Fruit fly (Drosophila melanogaster) whole organism, embryonic: ENCODE results near the gene FBXO11.
A peak's percentile ranks its signal among the peaks of the same experiment; 100 is the strongest.

Experiments used
- CG10431 ChIP-seq: fragments of 200-800 bp; sonication (Bioruptor generic); optimal IDR thresholded peaks from 3 replicates; lab custom pipeline; 2018; ENCODE audit warnings: missing biosample characterization, mild to moderate bottlenecking, missing genetic modification characterization
- CG12942 ChIP-seq: fragments of 200-800 bp; sonication (Bioruptor generic); optimal IDR thresholded peaks from 3 replicates; lab custom pipeline; 2016; ENCODE audit warnings: missing biosample characterization, missing genetic modification characterization
- CG13287 ChIP-seq: fragments of 200-800 bp; sonication (Bioruptor generic); IDR thresholded peaks from 2 replicates; pipeline ENCODE4 v1.3.6; 2022; ENCODE audit warnings: missing biosample characterization, missing genetic modification characterization; ENCODE audit not compliant: partially characterized antibody
- CG13296 ChIP-seq: fragments of 200-800 bp; sonication (Bioruptor generic); optimal IDR thresholded peaks from 3 replicates; lab custom pipeline; 2018; ENCODE audit warnings: missing biosample characterization, mild to moderate bottlenecking, missing genetic modification characterization
- CG17568 ChIP-seq: fragments of 200-800 bp; sonication (Bioruptor generic); optimal IDR thresholded peaks from 2 replicates; lab custom pipeline; 2018; ENCODE audit warnings: missing biosample characterization, mild to moderate bottlenecking, missing genetic modification characterization, moderate library complexity
- CG18764 ChIP-seq: fragments of 200-800 bp; sonication (Bioruptor generic); optimal IDR thresholded peaks from 3 replicates; lab custom pipeline; 2016; ENCODE audit warnings: missing biosample characterization, missing genetic modification characterization
- CG3163 ChIP-seq: fragments of 200-800 bp; sonication (Bioruptor generic); optimal IDR thresholded peaks from 3 replicates; lab custom pipeline; 2016; ENCODE audit warnings: missing biosample characterization, missing genetic modification characterization
- CG3407 ChIP-seq: fragments of 200-800 bp; sonication (Bioruptor generic); optimal IDR thresholded peaks from 2 replicates; lab custom pipeline; 2018; ENCODE audit warnings: missing biosample characterization, mild to moderate bottlenecking, missing genetic modification characterization
- CG4617 ChIP-seq: fragments of 200-800 bp; sonication (Bioruptor generic); optimal IDR thresholded peaks from 3 replicates; lab custom pipeline; 2016; ENCODE audit warnings: missing biosample characterization, missing genetic modification characterization, borderline replicate concordance
- CG5245 ChIP-seq: fragments of 200-800 bp; sonication (Bioruptor generic); optimal IDR thresholded peaks from 3 replicates; lab custom pipeline; 2016; ENCODE audit warnings: missing biosample characterization, missing genetic modification characterization
- CG7271 ChIP-seq: fragments of 200-800 bp; sonication (Bioruptor generic); optimal IDR thresholded peaks from 2 replicates; lab custom pipeline; 2018; ENCODE audit warnings: missing biosample characterization, mild to moderate bottlenecking, missing genetic modification characterization, moderate library complexity
- CG7963 ChIP-seq: fragments of 200-800 bp; sonication (Bioruptor generic); IDR thresholded peaks from 3 replicates; pipeline ENCODE4 v1.3.6; 2022; ENCODE audit warnings: missing biosample characterization, missing genetic modification characterization; ENCODE audit not compliant: partially characterized antibody
- CG8478 ChIP-seq: fragments of >200 bp; optimal IDR thresholded peaks from 2 replicates; lab custom pipeline; 2018
- CG9215 ChIP-seq: fragments of 200-800 bp; sonication (Bioruptor generic); IDR thresholded peaks from 2 replicates; pipeline ENCODE4 v1.3.6; 2022; ENCODE audit warnings: missing biosample characterization, missing genetic modification characterization
- Chrac-16 ChIP-seq: fragments of 200-800 bp; sonication (Bioruptor generic); optimal IDR thresholded peaks from 3 replicates; lab custom pipeline; 2016; ENCODE audit warnings: missing biosample characterization, missing genetic modification characterization
- D19A ChIP-seq: fragments of 200-800 bp; optimal IDR thresholded peaks from 3 replicates; lab custom pipeline; 2019; ENCODE audit warnings: missing biosample characterization, mild to moderate bottlenecking, missing genetic modification characterization, moderate library complexity
- Dek ChIP-seq: fragments of 200-800 bp; sonication (Bioruptor generic); optimal IDR thresholded peaks from 3 replicates; lab custom pipeline; 2019; ENCODE audit warnings: missing biosample characterization, mild to moderate bottlenecking, missing genetic modification characterization, moderate library complexity
- Doc3 ChIP-seq: fragments of 200-800 bp; sonication (Bioruptor generic); IDR thresholded peaks from 3 replicates; pipeline ENCODE4 v1.3.6; 2022; ENCODE audit warnings: missing biosample characterization, missing genetic modification characterization; ENCODE audit not compliant: partially characterized antibody
- H2.0 ChIP-seq: fragments of 200-800 bp; sonication (Bioruptor generic); IDR thresholded peaks from 2 replicates; pipeline ENCODE4 v1.3.6; 2022; ENCODE audit warnings: missing biosample characterization, missing genetic modification characterization
- HmgD ChIP-seq: fragments of 200-800 bp; sonication (Bioruptor generic); optimal IDR thresholded peaks from 3 replicates; lab custom pipeline; 2016; ENCODE audit warnings: missing biosample characterization, missing genetic modification characterization
- Hmr ChIP-seq: fragments of 200-800 bp; sonication (Bioruptor generic); optimal IDR thresholded peaks from 3 replicates; lab custom pipeline; 2017; ENCODE audit warnings: mild to moderate bottlenecking, missing biosample characterization, missing genetic modification reagents, missing genetic modification characterization
- Med ChIP-seq: fragments of 200-800 bp; sonication (Bioruptor generic); peaks from one replicate; lab custom pipeline; 2016; ENCODE audit warnings: missing biosample characterization, missing genetic modification characterization, mild to moderate bottlenecking, inconsistent platforms, moderate library complexity
- Mrtf ChIP-seq: fragments of 200-800 bp; sonication (Bioruptor generic); IDR thresholded peaks from 3 replicates; pipeline ENCODE4 v1.3.6; 2022; ENCODE audit warnings: missing biosample characterization, missing genetic modification characterization
- NC2α ChIP-seq: fragments of 200-800 bp; sonication (Bioruptor generic); optimal IDR thresholded peaks from 2 replicates; lab custom pipeline; 2016; ENCODE audit warnings: missing biosample characterization, missing genetic modification characterization
- Nf-YA ChIP-seq: fragments of 200-800 bp; sonication (Bioruptor generic); IDR thresholded peaks from 2 replicates; pipeline ENCODE4 v1.3.6; 2022; ENCODE audit warnings: missing biosample characterization, missing genetic modification characterization
- Rfx ChIP-seq: fragments of 200-800 bp; sonication (Bioruptor generic); IDR thresholded peaks from 2 replicates; pipeline ENCODE4 v1.3.6; 2022; ENCODE audit warnings: missing biosample characterization, missing genetic modification characterization
- Sry-β ChIP-seq: fragments of 200-800 bp; sonication (Bioruptor generic); optimal IDR thresholded peaks from 2 replicates; lab custom pipeline; 2018; ENCODE audit warnings: missing biosample characterization, mild to moderate bottlenecking, missing genetic modification characterization, moderate library complexity
- Taf1 ChIP-seq: fragments of 200-800 bp; sonication (Bioruptor generic); IDR thresholded peaks from 2 replicates; pipeline ENCODE4 v1.3.6; 2022; ENCODE audit warnings: missing biosample characterization, missing genetic modification characterization
- ash1 ChIP-seq: fragments of 200-800 bp; sonication (Bioruptor generic); optimal IDR thresholded peaks from 2 replicates; lab custom pipeline; 2018; ENCODE audit warnings: missing biosample characterization, mild to moderate bottlenecking, missing genetic modification characterization
- bab2 ChIP-seq: fragments of 200-800 bp; sonication (Bioruptor generic); optimal IDR thresholded peaks from 2 replicates; lab custom pipeline; 2016; ENCODE audit warnings: missing biosample characterization, missing genetic modification characterization
- bbx ChIP-seq: fragments of 200-800 bp; sonication (Bioruptor generic); IDR thresholded peaks from 2 replicates; pipeline ENCODE4 v1.3.6; 2022; ENCODE audit warnings: missing biosample characterization, missing genetic modification characterization; ENCODE audit not compliant: partially characterized antibody
- crc ChIP-seq: fragments of 200-800 bp; sonication (Bioruptor generic); optimal IDR thresholded peaks from 2 replicates; lab custom pipeline; 2016; ENCODE audit warnings: missing biosample characterization, missing genetic modification characterization
- fd3F ChIP-seq: fragments of 200-800 bp; sonication (Bioruptor generic); optimal IDR thresholded peaks from 2 replicates; lab custom pipeline; 2018; ENCODE audit warnings: missing biosample characterization, mild to moderate bottlenecking, missing genetic modification characterization, moderate library complexity
- fu2 ChIP-seq: fragments of 200-800 bp; sonication (Bioruptor generic); optimal IDR thresholded peaks from 2 replicates; lab custom pipeline; 2016; ENCODE audit warnings: missing biosample characterization, missing genetic modification characterization
- gce ChIP-seq: fragments of 200-800 bp; sonication (Bioruptor generic); IDR thresholded peaks from 3 replicates; pipeline ENCODE4 v1.3.6; 2022; ENCODE audit warnings: missing biosample characterization, missing genetic modification characterization
- ind ChIP-seq: fragments of 200-800 bp; sonication (Bioruptor generic); optimal IDR thresholded peaks from 3 replicates; lab custom pipeline; 2016; ENCODE audit warnings: missing biosample characterization, missing genetic modification characterization
- lov ChIP-seq, 2 experiments: fragments of 200-800 bp in 1 of 2; fragments of >200 bp in 1 of 2; sonication (Bioruptor generic) in 1 of 2; IDR thresholded peaks in 1 of 2; optimal IDR thresholded peaks in 1 of 2; 2 replicates in 1 of 2; 3 replicates in 1 of 2; pipeline versions ENCODE4 v1.3.6 to Lab custom; 2017 to 2022; ENCODE audit warnings: missing biosample characterization in 1 of 2, missing genetic modification characterization in 1 of 2
- luna ChIP-seq: fragments of 200-800 bp; sonication (Bioruptor generic); optimal IDR thresholded peaks from 2 replicates; lab custom pipeline; 2016; ENCODE audit warnings: missing biosample characterization, missing genetic modification characterization
- nerfin-1 ChIP-seq: fragments of 200-800 bp; sonication (Bioruptor generic); optimal IDR thresholded peaks from 3 replicates; lab custom pipeline; 2019; ENCODE audit warnings: missing biosample characterization, mild to moderate bottlenecking, missing genetic modification characterization, moderate library complexity
- nmo ChIP-seq: fragments of 200-800 bp; sonication (Bioruptor generic); optimal IDR thresholded peaks from 2 replicates; lab custom pipeline; 2018; ENCODE audit warnings: missing biosample characterization, mild to moderate bottlenecking, missing genetic modification characterization, moderate library complexity
- ranshi ChIP-seq: fragments of 200-800 bp; sonication (Bioruptor generic); IDR thresholded peaks from 2 replicates; pipeline ENCODE4 v1.3.6; 2022; ENCODE audit warnings: missing biosample characterization, missing genetic modification characterization
- repo ChIP-seq: fragments of 200-800 bp; sonication (Bioruptor generic); optimal IDR thresholded peaks from 2 replicates; lab custom pipeline; 2016; ENCODE audit warnings: missing biosample characterization, missing genetic modification characterization
- sc ChIP-seq, 3 experiments: fragments of >200 bp in 2 of 3; fragments of 200-800 bp in 1 of 3; sonication (Bioruptor generic) in 1 of 3; optimal IDR thresholded peaks; 2 replicates in 2 of 3; 3 replicates in 1 of 3; lab custom pipeline; 2017; ENCODE audit warnings: mild to moderate bottlenecking in 1 of 3, missing biosample characterization in 1 of 3, missing genetic modification characterization in 1 of 3, missing genetic modification reagents in 1 of 3
- vnd ChIP-seq: fragments of 200-800 bp; sonication (Bioruptor generic); IDR thresholded peaks from 3 replicates; pipeline ENCODE4 v1.3.6; 2022; ENCODE audit warnings: missing biosample characterization, missing genetic modification characterization; ENCODE audit not compliant: partially characterized antibody
- vvl ChIP-seq: fragments of 200-800 bp; sonication (Bioruptor generic); IDR thresholded peaks from 2 replicates; pipeline ENCODE4 v1.3.6; 2022; ENCODE audit warnings: missing biosample characterization, missing genetic modification characterization
- zen2 ChIP-seq: fragments of 200-800 bp; sonication (Bioruptor generic); IDR thresholded peaks from 3 replicates; pipeline ENCODE4 v1.3.6; 2022; ENCODE audit warnings: missing biosample characterization, missing genetic modification characterization; ENCODE audit not compliant: partially characterized antibody
- zfh2 ChIP-seq: fragments of 200-800 bp; sonication (Bioruptor generic); optimal IDR thresholded peaks from 2 replicates; lab custom pipeline; 2016; ENCODE audit warnings: missing biosample characterization, missing genetic modification characterization

FBXO11 gene

DNA sequence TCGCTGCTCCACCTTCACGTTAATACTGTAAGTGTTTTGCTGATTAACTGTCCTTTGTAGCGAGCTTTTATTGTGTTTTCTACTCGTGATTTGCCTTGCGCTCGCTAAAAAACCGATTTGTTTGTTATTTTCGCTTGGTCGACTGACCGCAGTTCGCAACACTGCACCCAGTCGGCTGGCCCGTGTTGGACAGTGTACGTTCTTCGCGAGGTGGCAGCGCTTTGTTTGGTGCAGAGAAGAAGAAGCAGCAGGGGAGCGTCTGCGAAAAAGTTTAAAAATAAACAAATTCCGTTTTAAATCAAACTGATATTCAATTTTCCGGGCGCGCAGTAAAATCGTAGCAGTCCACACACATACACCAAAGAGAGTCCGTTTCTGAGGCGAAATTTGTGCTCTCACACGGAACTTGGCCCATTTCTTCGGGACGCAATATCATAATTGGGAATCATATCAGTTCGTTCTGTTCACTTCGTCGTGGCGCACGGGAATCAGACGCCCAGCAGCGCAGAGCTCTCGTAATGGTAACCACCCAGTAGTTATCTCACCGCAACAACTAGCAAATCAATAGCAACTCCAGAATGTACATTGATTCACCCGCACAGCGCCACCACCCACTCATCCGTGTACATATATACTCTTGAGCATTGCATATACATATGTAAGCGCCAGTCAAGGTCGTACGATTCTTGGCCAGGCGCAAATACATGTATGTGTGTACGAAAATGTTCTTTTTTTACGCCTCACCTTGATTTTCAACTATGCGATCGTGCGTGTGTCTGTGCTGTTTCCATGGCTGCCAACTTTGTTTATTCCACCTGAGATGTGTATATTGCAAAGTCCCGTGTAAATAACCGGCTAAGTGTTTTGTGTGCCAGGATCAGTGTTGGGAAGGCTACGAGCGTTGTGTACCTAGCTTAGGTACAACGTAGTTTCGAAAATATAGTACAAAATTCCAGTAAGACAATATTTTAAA, 41.3 kb downstream of the FBXO11 start, which contains the start of gene Naa80 (continued):
- no peak for TF ChIP-seq sc (optimal IDR thresholded peaks at IDR 0.05; lab: Kevin White, UChicago)
- TF ChIP-seq sc (GFP tag; optimal IDR thresholded peaks at IDR 0.05; lab: Kevin White, UChicago), result no peak
- TF ChIP-seq Med (GFP tag; lab: Kevin White, UChicago), result peak; percentile 99
- TF ChIP-seq bab2 (GFP tag; lab: Kevin White, UChicago), result peak; percentile 66
- peak; percentile 53 for TF ChIP-seq H2.0
- TF ChIP-seq zen2 (GFP tag; lab: Robert Waterston, UW), result no peak
- TF ChIP-seq ind (GFP tag; lab: Kevin White, UChicago), result peak; percentile 72
- peak; percentile 54; the same call in 1 of the 2 replicates for TF ChIP-seq ranshi
- TF ChIP-seq gce (GFP tag; lab: Robert Waterston, UW), result no peak
- peak; percentile 63 for TF ChIP-seq nmo (GFP tag; lab: Kevin White, UChicago)
- TF ChIP-seq Nf-YA (GFP tag; lab: Robert Waterston, UW), result no peak
- TF ChIP-seq CG3407, result no peak
- TF ChIP-seq CG13296 (GFP tag; lab: Kevin White, UChicago), result peak; percentile 64
- TF ChIP-seq CG18764 (GFP tag; lab: Kevin White, UChicago), result peak; percentile 34
- TF ChIP-seq CG13287 (GFP tag; lab: Robert Waterston, UW), result peak; percentile 54
- peak; percentile 17 for TF ChIP-seq fd3F (GFP tag; lab: Kevin White, UChicago)
- TF ChIP-seq Mrtf (GFP tag; lab: Robert Waterston, UW), result no peak
- TF ChIP-seq CG9215, result peak; percentile 30; the same call in 1 of the 2 replicates
- TF ChIP-seq Hmr (GFP tag; lab: Kevin White, UChicago), result peak; percentile 83
- TF ChIP-seq zfh2, result peak; percentile 89
- peak; percentile 69 for TF ChIP-seq CG12942 (GFP tag; lab: Kevin White, UChicago)
- TF ChIP-seq D19A (tag; lab: Kevin White, UChicago), result peak; percentile 25
- TF ChIP-seq lov (optimal IDR thresholded peaks at IDR 0.05; lab: Kevin White, UChicago), result no peak
- peak; percentile 26; the same call in 1 of the 3 replicates for TF ChIP-seq lov (GFP tag; IDR thresholded peaks at IDR 0.05; lab: Robert Waterston, UW)
- TF ChIP-seq CG4617 (GFP tag; lab: Kevin White, UChicago), result peak; percentile 98
- TF ChIP-seq ash1, result peak; percentile 25
- peak; percentile 49 for TF ChIP-seq luna (GFP tag; lab: Kevin White, UChicago)
- TF ChIP-seq Doc3, result no peak
- peak; percentile 34 for TF ChIP-seq Dek (tag; lab: Kevin White, UChicago)
- no peak for TF ChIP-seq CG17568 (GFP tag; lab: Kevin White, UChicago)
- no peak for TF ChIP-seq Taf1 (GFP tag; lab: Robert Waterston, UW)
- TF ChIP-seq CG5245 (GFP tag; lab: Kevin White, UChicago), result peak; percentile 21
- peak; percentile 72 for TF ChIP-seq vvl (GFP tag; lab: Robert Waterston, UW)
- TF ChIP-seq fu2 (GFP tag; lab: Kevin White, UChicago), result peak; percentile 86
- TF ChIP-seq Rfx (GFP tag; lab: Robert Waterston, UW), result peak; percentile 88
- peak; percentile 22 for TF ChIP-seq crc
- TF ChIP-seq CG7963, result no peak
- TF ChIP-seq Chrac-16 (GFP tag; lab: Kevin White, UChicago), result peak; percentile 72
- peak; percentile 65 for TF ChIP-seq bbx (GFP tag; lab: Robert Waterston, UW)
- peak; percentile 57 for TF ChIP-seq NC2α (GFP tag; lab: Kevin White, UChicago)
- no peak for TF ChIP-seq CG8478
- peak; percentile 67 for TF ChIP-seq CG3163 (GFP tag; lab: Kevin White, UChicago)
- peak; percentile 21 for TF ChIP-seq nerfin-1 (tag; lab: Kevin White, UChicago)
- peak; percentile 85 for TF ChIP-seq HmgD (GFP tag; lab: Kevin White, UChicago)
- TF ChIP-seq CG10431, result peak; percentile 20
- TF ChIP-seq Sry-β (GFP tag; lab: Kevin White, UChicago), result no peak
- peak; percentile 57 for TF ChIP-seq repo
- TF ChIP-seq vnd, result no peak
- TF ChIP-seq CG7271, result no peak
